Fruit fly (Drosophila melanogaster) S2 (cell line): Measurements from ENCODE around the gene Mis12.

Source experiments
- CG8478 ChIP-seq: fragments of >200 bp; optimal IDR thresholded peaks from 2 replicates; lab custom pipeline; 2018
- CTCF ChIP-seq, 2 experiments: fragments of >200 bp; optimal IDR thresholded peaks; 2 replicates each; lab custom pipeline; 2018

- no peak for TF ChIP-seq CG8478 (lab: Kevin White, UChicago)
- TF ChIP-seq CTCF (optimal IDR thresholded peaks at IDR 0.05; lab: Kevin White, UChicago): no peak
These were observed 41.0 kb upstream of the Mis12 start for dm6 chr3L:7009886-7010285.
